Fruit fly (Drosophila melanogaster): Measurements from ENCODE around the gene CG12723.
"Not testable (repeated sequence)": the region's sequence is repeated elsewhere in the genome, so short reads cannot be mapped to it uniquely, and the experiment has no call there.

Gene CG12723

dm6 chrX:13209410-13209809, 17.7 kb upstream of the CG12723 start:
- TF ChIP-seq EcR (GFP tag; optimal IDR thresholded peaks at IDR 0.05) = no peak
- no peak for TF ChIP-seq psq (optimal IDR thresholded peaks at IDR 0.05)
- no peak for TF ChIP-seq Dll (optimal IDR thresholded peaks at IDR 0.05)

dm6 chrX:13208554-13208953, 16.9 kb upstream of the CG12723 start:
- TF ChIP-seq usp (GFP tag; optimal IDR thresholded peaks at IDR 0.05) (no peak), EcR (GFP tag; optimal IDR thresholded peaks at IDR 0.05) (no peak), pan (optimal IDR thresholded peaks at IDR 0.05) (no peak), psq (optimal IDR thresholded peaks at IDR 0.05) (no peak), CG8478 (optimal IDR thresholded peaks at IDR 0.05) (no peak), Dll (optimal IDR thresholded peaks at IDR 0.05) (no peak)

dm6 chrX:13208075-13208474, 16.4 kb upstream of the CG12723 start:
- TF ChIP-seq usp (GFP tag; optimal IDR thresholded peaks at IDR 0.05) = no peak
- no peak for TF ChIP-seq pan (optimal IDR thresholded peaks at IDR 0.05)

dm6 chrX:13204718-13205117, 13.0 kb upstream of the CG12723 start:
- no peak for TF ChIP-seq CG8478 (optimal IDR thresholded peaks at IDR 0.05)

- TF ChIP-seq EcR (GFP tag; optimal IDR thresholded peaks at IDR 0.05) = no peak
- TF ChIP-seq psq (optimal IDR thresholded peaks at IDR 0.05) = no peak
- no peak for TF ChIP-seq usp (GFP tag; optimal IDR thresholded peaks at IDR 0.05)
- no peak for TF ChIP-seq Dll (optimal IDR thresholded peaks at IDR 0.05)
- TF ChIP-seq pan (optimal IDR thresholded peaks at IDR 0.05) = no peak
- TF ChIP-seq CG8478 (optimal IDR thresholded peaks at IDR 0.05) = no peak
Measured at dm6 chrX:13202162-13202561, 10.5 kb upstream of the CG12723 start, which contains the start of gene CG44437. Gene CG44437, minus strand, starts transcription at chrX:13202262.

- TF ChIP-seq usp (GFP tag; optimal IDR thresholded peaks at IDR 0.05) = no peak
- no peak for TF ChIP-seq CG8478 (optimal IDR thresholded peaks at IDR 0.05)
- TF ChIP-seq pan (optimal IDR thresholded peaks at IDR 0.05) = no peak
- TF ChIP-seq EcR (GFP tag; optimal IDR thresholded peaks at IDR 0.05) = no peak
- TF ChIP-seq Dll (optimal IDR thresholded peaks at IDR 0.05) = no peak
- no peak for TF ChIP-seq psq (optimal IDR thresholded peaks at IDR 0.05)
Measured at dm6 chrX:13194249-13194648, 2.6 kb upstream of the CG12723 start, which contains the start of gene Coq5. Gene Coq5, minus strand, starts transcription at chrX:13194551.

dm6 chrX:13192239-13192638, 556 bp upstream of the CG12723 start:
- TF ChIP-seq Dll (optimal IDR thresholded peaks at IDR 0.05) (no peak), CG8478 (optimal IDR thresholded peaks at IDR 0.05) (no peak), pan (optimal IDR thresholded peaks at IDR 0.05) (no peak), EcR (GFP tag; optimal IDR thresholded peaks at IDR 0.05) (no peak), usp (GFP tag; optimal IDR thresholded peaks at IDR 0.05) (no peak), psq (optimal IDR thresholded peaks at IDR 0.05) (no peak)

- TF ChIP-seq Dll (optimal IDR thresholded peaks at IDR 0.05) (no peak), CG8478 (optimal IDR thresholded peaks at IDR 0.05) (no peak), EcR (GFP tag; optimal IDR thresholded peaks at IDR 0.05) (no peak), pan (optimal IDR thresholded peaks at IDR 0.05) (no peak), usp (GFP tag; optimal IDR thresholded peaks at IDR 0.05) (no peak), psq (optimal IDR thresholded peaks at IDR 0.05) (no peak)
Measured at dm6 chrX:13189032-13189431, 2.7 kb downstream of the CG12723 start, which contains the start of gene Lgr4. Gene Lgr4, minus strand, starts transcription at chrX:13189164.

dm6 chrX:13184178-13184577, 7.5 kb downstream of the CG12723 start, which contains the start of gene CG32641:
Gene CG32641, plus strand, starts transcription at chrX:13184478.
- TF ChIP-seq pan, Dll, psq (optimal IDR thresholded peaks at IDR 0.05): not testable (repeated sequence)

dm6 chrX:13177720-13178119, 14.0 kb downstream of the CG12723 start, which contains the start of gene CG32640:
Gene CG32640, plus strand, starts transcription at chrX:13178005.
- not testable (repeated sequence) for TF ChIP-seq CG8478 (optimal IDR thresholded peaks at IDR 0.05); Dll (optimal IDR thresholded peaks at IDR 0.05); EcR (GFP tag; optimal IDR thresholded peaks at IDR 0.05)

dm6 chrX:13172865-13173264, 18.8 kb downstream of the CG12723 start:
- no peak for TF ChIP-seq CG8478 (optimal IDR thresholded peaks at IDR 0.05)

- TF ChIP-seq CG8478 (optimal IDR thresholded peaks at IDR 0.05) (no peak), usp (GFP tag; optimal IDR thresholded peaks at IDR 0.05) (no peak), pan (optimal IDR thresholded peaks at IDR 0.05) (no peak), EcR (GFP tag; optimal IDR thresholded peaks at IDR 0.05) (no peak), psq (optimal IDR thresholded peaks at IDR 0.05) (no peak), Dll (optimal IDR thresholded peaks at IDR 0.05) (no peak)
Measured at dm6 chrX:13159481-13159880, 32.2 kb downstream of the CG12723 start, which contains the start of the genes Bap60 and CG12096. Gene Bap60, minus strand, starts transcription at chrX:13159508. Gene CG12096, plus strand, starts transcription at chrX:13159604.

dm6 chrX:13154783-13155182, 36.9 kb downstream of the CG12723 start, which contains the start of the genes CG4318 and CG4332:
Gene CG4318, minus strand, starts transcription at chrX:13154924.
Gene CG4332, plus strand, starts transcription at chrX:13155038.
- no peak for TF ChIP-seq pan (optimal IDR thresholded peaks at IDR 0.05)
- no peak for TF ChIP-seq EcR (GFP tag; optimal IDR thresholded peaks at IDR 0.05)
- TF ChIP-seq Dll (optimal IDR thresholded peaks at IDR 0.05) = no peak
- no peak for TF ChIP-seq CG8478 (optimal IDR thresholded peaks at IDR 0.05)
- no peak for TF ChIP-seq usp (GFP tag; optimal IDR thresholded peaks at IDR 0.05)
- TF ChIP-seq psq (optimal IDR thresholded peaks at IDR 0.05) = no peak

- TF ChIP-seq CG8478 (optimal IDR thresholded peaks at IDR 0.05) (no peak), usp (GFP tag; optimal IDR thresholded peaks at IDR 0.05) (no peak), pan (optimal IDR thresholded peaks at IDR 0.05) (no peak), Dll (optimal IDR thresholded peaks at IDR 0.05) (no peak), EcR (GFP tag; optimal IDR thresholded peaks at IDR 0.05) (no peak), psq (optimal IDR thresholded peaks at IDR 0.05) (no peak)
Measured at dm6 chrX:13149083-13149482, 42.6 kb downstream of the CG12723 start.
